Worm (Caenorhabditis elegans): ENCODE measurements around the gene acr-15.

acr-15 gene

DNA sequence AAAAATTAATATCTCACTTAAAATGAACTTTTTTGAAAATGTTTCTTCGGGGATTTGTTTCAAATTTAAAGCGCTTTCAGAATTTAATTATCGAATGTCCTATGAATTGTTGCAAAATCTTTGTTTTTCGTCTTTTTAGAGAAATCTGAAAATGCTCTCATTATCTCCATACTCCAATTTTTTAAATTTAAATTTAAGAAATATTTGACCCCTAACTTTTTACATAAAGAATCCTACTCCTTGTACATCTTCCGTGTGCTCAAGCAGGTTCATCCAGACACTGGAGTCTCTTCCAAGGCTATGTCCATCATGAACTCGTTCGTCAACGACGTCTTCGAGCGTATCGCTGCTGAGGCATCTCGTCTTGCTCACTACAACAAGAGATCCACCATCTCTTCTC, 16.3 kb upstream of the acr-15 start, which contains the start of gene his-39:
Gene his-39, plus strand, starts transcription at position 301 of the 400 bp plus-strand sequence.
- TF ChIP-seq egl-27 (tag; optimal IDR thresholded peaks at IDR 0.05) (no peak), nhr-25 (tag; optimal IDR thresholded peaks at IDR 0.05) (no peak), jun-1 (tag; optimal IDR thresholded peaks at IDR 0.05) (no peak), ceh-16 (tag; optimal IDR thresholded peaks at IDR 0.05) (no peak), unc-39 (tag; optimal IDR thresholded peaks at IDR 0.05) (no peak), daf-12 (tag; optimal IDR thresholded peaks at IDR 0.05) (no peak), mml-1 (tag; optimal IDR thresholded peaks at IDR 0.05) (no peak), snpc-4 (tag; optimal IDR thresholded peaks at IDR 0.05) (no peak), egl-5 (tag; optimal IDR thresholded peaks at IDR 0.05) (no peak), pha-4 (tag; optimal IDR thresholded peaks at IDR 0.05) (no peak), zag-1 (tag; optimal IDR thresholded peaks at IDR 0.05) (no peak), tbx-2 (tag; optimal IDR thresholded peaks at IDR 0.05) (no peak), ztf-11 (tag; optimal IDR thresholded peaks at IDR 0.05) (no peak), ZK546.5 (tag; optimal IDR thresholded peaks at IDR 0.05) (no peak), nhr-76 (tag; optimal IDR thresholded peaks at IDR 0.05) (no peak), lin-15B (tag; optimal IDR thresholded peaks at IDR 0.05) (no peak), nfya-1 (tag; optimal IDR thresholded peaks at IDR 0.05; ENCODE audit: insufficient read depth) (no peak), ama-1 (optimal IDR thresholded peaks at IDR 0.05) (no peak), elt-1 (tag; optimal IDR thresholded peaks at IDR 0.05) (no peak)

ce11 chrV:8537031-8537430, 15.5 kb upstream of the acr-15 start, which contains the start of gene otpl-4:
TSS of gene otpl-4 (plus strand) at chrV:8537331.
- TF ChIP-seq zag-1 (tag; optimal IDR thresholded peaks at IDR 0.05) (no peak), nhr-237 (tag; optimal IDR thresholded peaks at IDR 0.05) (no peak), ceh-82 (tag; optimal IDR thresholded peaks at IDR 0.05) (no peak), mdl-1 (tag; optimal IDR thresholded peaks at IDR 0.05) (no peak), nhr-43 (tag; optimal IDR thresholded peaks at IDR 0.05; ENCODE audit: poor library complexity, severe bottlenecking) (no peak), nhr-76 (tag; optimal IDR thresholded peaks at IDR 0.05) (no peak), tbx-2 (tag; optimal IDR thresholded peaks at IDR 0.05) (no peak), ama-1 (optimal IDR thresholded peaks at IDR 0.05) (no peak)

ce11 chrV:8545531-8546224, 6.8 kb upstream of the acr-15 start, which contains the start of the genes slc-17.8 and asns-1:
TSS of gene slc-17.8 (minus strand) at chrV:8545581.
TSS of gene asns-1 (plus strand) at chrV:8546174.
- TF ChIP-seq R02D3.7 (tag; optimal IDR thresholded peaks at IDR 0.05), result no peak
- no peak for TF ChIP-seq fos-1 (tag; optimal IDR thresholded peaks at IDR 0.05)
- TF ChIP-seq fkh-10 (GFP tag; optimal IDR thresholded peaks at IDR 0.05), result no peak
- TF ChIP-seq elt-1 (tag; optimal IDR thresholded peaks at IDR 0.05), result no peak
- no peak for TF ChIP-seq egl-27 (tag; optimal IDR thresholded peaks at IDR 0.05)
- TF ChIP-seq ztf-4 (tag; optimal IDR thresholded peaks at IDR 0.05), result no peak
- no peak for TF ChIP-seq eor-1 (tag; optimal IDR thresholded peaks at IDR 0.05)
- TF ChIP-seq unc-62 (GFP tag; optimal IDR thresholded peaks at IDR 0.05), result no peak
- TF ChIP-seq mdl-1 (tag; optimal IDR thresholded peaks at IDR 0.05), result no peak
- TF ChIP-seq ceh-9 (tag; optimal IDR thresholded peaks at IDR 0.05), result no peak

DNA sequence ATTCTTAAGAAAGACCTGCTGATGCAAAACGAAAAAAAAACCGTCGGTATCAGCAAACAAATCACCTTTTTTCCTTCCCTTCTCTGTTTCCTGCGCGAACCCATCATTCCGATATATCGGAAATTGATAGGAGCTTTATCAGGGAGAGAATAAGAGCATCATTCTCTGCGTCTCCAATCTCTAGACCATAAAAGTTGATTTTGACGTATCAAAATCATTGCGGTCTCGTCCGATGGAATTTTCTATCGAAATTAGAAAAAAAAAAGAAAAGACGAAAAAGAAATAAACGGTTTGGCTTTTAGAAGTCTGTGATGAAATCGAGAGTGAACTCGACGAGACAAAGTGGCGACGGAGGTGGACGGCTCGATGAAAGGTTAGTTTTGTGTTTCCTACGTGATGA, 3.5 kb upstream of the acr-15 start, which contains the start of gene stdh-4:
Gene stdh-4, plus strand, starts transcription at position 301 of the 400 bp plus-strand sequence.
- TF ChIP-seq pha-4 (tag; optimal IDR thresholded peaks at IDR 0.05) (no peak), elt-3 (tag; optimal IDR thresholded peaks at IDR 0.05) (no peak)

DNA sequence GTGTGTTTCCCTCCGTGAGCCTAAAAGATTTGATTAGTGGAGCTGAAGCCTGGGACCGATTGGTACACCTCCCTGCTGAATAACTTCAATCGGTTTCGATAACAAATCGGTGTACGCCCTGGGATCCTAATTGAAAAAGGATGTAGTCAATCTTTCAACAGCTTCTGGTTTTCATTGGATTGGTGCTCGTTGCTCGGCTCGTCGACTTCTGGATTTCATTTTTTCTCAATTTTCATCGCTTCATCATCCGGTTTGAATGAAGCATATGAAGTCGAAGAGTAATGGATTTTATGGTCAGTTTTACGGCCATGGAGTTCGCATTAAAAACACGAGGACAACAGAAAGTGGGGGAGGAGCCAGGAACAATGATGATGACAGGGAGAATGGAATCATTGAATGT, 3.5 kb downstream of the acr-15 start:
- TF ChIP-seq pqm-1 (tag; optimal IDR thresholded peaks at IDR 0.05) (no peak), unc-62 (GFP tag; optimal IDR thresholded peaks at IDR 0.05) (no peak), ZK546.5 (tag; optimal IDR thresholded peaks at IDR 0.05) (no peak), mml-1 (tag; optimal IDR thresholded peaks at IDR 0.05) (no peak), snpc-4 (tag; optimal IDR thresholded peaks at IDR 0.05) (no peak), nhr-11 (tag; optimal IDR thresholded peaks at IDR 0.05) (no peak), sea-2 (GFP tag; optimal IDR thresholded peaks at IDR 0.05) (no peak), nhr-77 (tag; optimal IDR thresholded peaks at IDR 0.05) (no peak), egl-5 (tag; optimal IDR thresholded peaks at IDR 0.05) (no peak), mdl-1 (tag; optimal IDR thresholded peaks at IDR 0.05) (no peak)
